Fruit fly (Drosophila melanogaster) whole organism, embryonic: ENCODE measurements around the gene CG17376.
A peak's percentile ranks its signal among the peaks of the same experiment; 100 is the strongest.

Source experiments
- Blimp-1 ChIP-seq: fragments of 200-800 bp; sonication (Bioruptor generic); optimal IDR thresholded peaks from 3 replicates; lab custom pipeline; 2018; ENCODE audit warnings: missing biosample characterization, missing genetic modification characterization, mild to moderate bottlenecking, moderate library complexity, missing genetic modification reagents
- CG10431 ChIP-seq: fragments of 200-800 bp; sonication (Bioruptor generic); optimal IDR thresholded peaks from 3 replicates; lab custom pipeline; 2018; ENCODE audit warnings: missing biosample characterization, mild to moderate bottlenecking, missing genetic modification characterization
- CG10979 ChIP-seq: fragments of 200-800 bp; sonication (Bioruptor generic); optimal IDR thresholded peaks from 2 replicates; lab custom pipeline; 2018; ENCODE audit warnings: missing biosample characterization, mild to moderate bottlenecking, missing genetic modification characterization, moderate library complexity
- CG12071 ChIP-seq: fragments of 200-800 bp; sonication (Bioruptor generic); optimal IDR thresholded peaks from 3 replicates; lab custom pipeline; 2018; ENCODE audit warnings: missing biosample characterization, mild to moderate bottlenecking, missing genetic modification characterization
- CG13424 ChIP-seq: fragments of 200-800 bp; sonication (Bioruptor generic); optimal IDR thresholded peaks from 2 replicates; lab custom pipeline; 2019; ENCODE audit warnings: missing biosample characterization, mild to moderate bottlenecking, missing genetic modification characterization, moderate library complexity
- CG13894 ChIP-seq: fragments of 200-800 bp; sonication (Bioruptor generic); optimal IDR thresholded peaks from 3 replicates; lab custom pipeline; 2018; ENCODE audit warnings: missing biosample characterization, mild to moderate bottlenecking, missing genetic modification characterization, moderate library complexity
- CG1603 ChIP-seq: fragments of 200-800 bp; sonication (Bioruptor generic); optimal IDR thresholded peaks from 2 replicates; lab custom pipeline; 2019; ENCODE audit warnings: missing biosample characterization, mild to moderate bottlenecking, missing genetic modification characterization, moderate library complexity
- CG16863 ChIP-seq: fragments of 200-800 bp; sonication (Bioruptor generic); optimal IDR thresholded peaks from 3 replicates; lab custom pipeline; 2016; ENCODE audit warnings: missing biosample characterization, missing genetic modification characterization
- CG17829 ChIP-seq: fragments of 200-800 bp; optimal IDR thresholded peaks from 2 replicates; lab custom pipeline; 2019; ENCODE audit warnings: missing biosample characterization, mild to moderate bottlenecking, missing genetic modification characterization, moderate library complexity
- CG18476 ChIP-seq: fragments of 200-800 bp; sonication (Bioruptor generic); optimal IDR thresholded peaks from 2 replicates; lab custom pipeline; 2016; ENCODE audit warnings: missing biosample characterization, mild to moderate bottlenecking, missing genetic modification characterization
- CG18599 ChIP-seq: fragments of 200-800 bp; sonication (Bioruptor generic); optimal IDR thresholded peaks from 3 replicates; lab custom pipeline; 2017; ENCODE audit warnings: missing biosample characterization, missing genetic modification characterization, mild to moderate bottlenecking, moderate library complexity, missing genetic modification reagents
- CG2120 ChIP-seq: fragments of 200-800 bp; sonication (Bioruptor generic); optimal IDR thresholded peaks from 3 replicates; lab custom pipeline; 2016; ENCODE audit warnings: missing biosample characterization, missing genetic modification characterization
- CG2712 ChIP-seq: fragments of 200-800 bp; optimal IDR thresholded peaks from 3 replicates; lab custom pipeline; 2019; ENCODE audit warnings: missing biosample characterization, mild to moderate bottlenecking, missing genetic modification characterization, moderate library complexity
- CG3995 ChIP-seq: fragments of 200-800 bp; sonication (Bioruptor generic); optimal IDR thresholded peaks from 3 replicates; lab custom pipeline; 2016; ENCODE audit warnings: missing biosample characterization, missing genetic modification characterization
- CG4404 ChIP-seq: fragments of 200-800 bp; sonication (Bioruptor generic); IDR thresholded peaks from 2 replicates; pipeline ENCODE4 v1.3.6; 2022; ENCODE audit warnings: missing biosample characterization, missing genetic modification characterization
- CG7839 ChIP-seq: fragments of 200-800 bp; sonication (Bioruptor generic); optimal IDR thresholded peaks from 3 replicates; lab custom pipeline; 2018; ENCODE audit warnings: missing biosample characterization, mild to moderate bottlenecking, missing genetic modification characterization, moderate library complexity
- CG8924 ChIP-seq: fragments of 200-800 bp; optimal IDR thresholded peaks from 3 replicates; lab custom pipeline; 2019; ENCODE audit warnings: missing biosample characterization, mild to moderate bottlenecking, missing genetic modification characterization, moderate library complexity
- Eip74EF ChIP-seq, 2 experiments: fragments of 200-800 bp in 1 of 2; fragments of >200 bp in 1 of 2; sonication (Bioruptor generic) in 1 of 2; optimal IDR thresholded peaks; 2 replicates each; lab custom pipeline; 2017 to 2019; ENCODE audit warnings: missing biosample characterization in 2 of 2, missing genetic modification characterization in 2 of 2, mild to moderate bottlenecking in 1 of 2, moderate library complexity in 1 of 2
- Gsc ChIP-seq: fragments of 200-800 bp; sonication (Bioruptor generic); IDR thresholded peaks from 2 replicates; pipeline ENCODE4 v1.3.6; 2022; ENCODE audit warnings: missing biosample characterization, missing genetic modification characterization
- H2.0 ChIP-seq: fragments of 200-800 bp; sonication (Bioruptor generic); IDR thresholded peaks from 2 replicates; pipeline ENCODE4 v1.3.6; 2022; ENCODE audit warnings: missing biosample characterization, missing genetic modification characterization
- Hsf ChIP-seq: fragments of 200-800 bp; sonication (Bioruptor generic); optimal IDR thresholded peaks from 3 replicates; lab custom pipeline; 2016; ENCODE audit warnings: missing biosample characterization, missing genetic modification characterization
- Meics ChIP-seq: fragments of 200-800 bp; sonication (Bioruptor generic); optimal IDR thresholded peaks from 2 replicates; lab custom pipeline; 2017; ENCODE audit warnings: missing biosample characterization, mild to moderate bottlenecking, missing genetic modification characterization
- Sox100B ChIP-seq: fragments of 200-800 bp; sonication (Bioruptor generic); optimal IDR thresholded peaks from 3 replicates; lab custom pipeline; 2018; ENCODE audit warnings: missing biosample characterization, mild to moderate bottlenecking, missing genetic modification characterization
- Usf ChIP-seq: fragments of 200-800 bp; sonication (Bioruptor generic); optimal IDR thresholded peaks from 2 replicates; lab custom pipeline; 2017; ENCODE audit warnings: missing genotype, missing biosample characterization, missing genetic modification characterization
- Vsx1 ChIP-seq: fragments of 200-800 bp; sonication (Bioruptor generic); optimal IDR thresholded peaks from 2 replicates; lab custom pipeline; 2017; ENCODE audit warnings: missing biosample characterization, mild to moderate bottlenecking, missing genetic modification characterization, missing genetic modification reagents
- Xrp1 ChIP-seq: fragments of 200-800 bp; sonication (Bioruptor generic); IDR thresholded peaks from 2 replicates; pipeline ENCODE4 v1.3.6; 2022; ENCODE audit warnings: missing biosample characterization, missing genetic modification characterization
- al ChIP-seq: fragments of 200-800 bp; sonication (Bioruptor generic); IDR thresholded peaks from 2 replicates; pipeline ENCODE4 v1.3.6; 2022; ENCODE audit warnings: missing biosample characterization, missing genetic modification characterization
- az2 ChIP-seq: fragments of 200-800 bp; sonication (Bioruptor generic); optimal IDR thresholded peaks from 3 replicates; lab custom pipeline; 2016; ENCODE audit warnings: missing biosample characterization, missing genetic modification characterization
- bsh ChIP-seq, 2 experiments: fragments of 200-800 bp; sonication (Bioruptor generic); optimal IDR thresholded peaks; 2 replicates each; lab custom pipeline; 2017 to 2018; ENCODE audit warnings: mild to moderate bottlenecking in 2 of 2, missing biosample characterization in 2 of 2, missing genetic modification characterization in 2 of 2, moderate library complexity in 1 of 2
- cato ChIP-seq: fragments of 200-800 bp; sonication (Bioruptor generic); optimal IDR thresholded peaks from 2 replicates; lab custom pipeline; 2016; ENCODE audit warnings: missing biosample characterization, missing genetic modification characterization, borderline replicate concordance
- chif ChIP-seq, 2 experiments: fragments of 200-800 bp; sonication (Bioruptor generic); optimal IDR thresholded peaks; 3 replicates each; lab custom pipeline; 2016; ENCODE audit warnings: missing biosample characterization in 2 of 2, missing genetic modification characterization in 2 of 2
- cwo ChIP-seq: fragments of 200-800 bp; sonication (Bioruptor generic); optimal IDR thresholded peaks from 3 replicates; lab custom pipeline; 2017; ENCODE audit warnings: missing biosample characterization, missing genetic modification characterization, mild to moderate bottlenecking, moderate library complexity, missing genetic modification reagents
- ewg ChIP-seq: fragments of 200-800 bp; sonication (Bioruptor generic); optimal IDR thresholded peaks from 3 replicates; lab custom pipeline; 2017; ENCODE audit warnings: mild to moderate bottlenecking, missing biosample characterization, missing genetic modification reagents, missing genetic modification characterization
- exex ChIP-seq: fragments of 200-800 bp; sonication (Bioruptor generic); optimal IDR thresholded peaks from 4 replicates; lab custom pipeline; 2018; ENCODE audit warnings: missing biosample characterization, mild to moderate bottlenecking, missing genetic modification characterization, moderate library complexity
- grn ChIP-seq: fragments of 200-800 bp; sonication (Bioruptor generic); optimal IDR thresholded peaks from 3 replicates; lab custom pipeline; 2017; ENCODE audit warnings: missing biosample characterization, missing genetic modification characterization
- ken ChIP-seq: fragments of 200-800 bp; sonication (Bioruptor generic); IDR thresholded peaks from 3 replicates; pipeline ENCODE4 v1.3.6; 2022; ENCODE audit warnings: missing biosample characterization, missing genetic modification characterization
- lmd ChIP-seq: fragments of 200-800 bp; sonication (Bioruptor generic); IDR thresholded peaks from 2 replicates; pipeline ENCODE4 v1.3.6; 2022; ENCODE audit warnings: missing biosample characterization, missing genetic modification characterization
- lola ChIP-seq, 3 experiments: fragments of >200 bp in 2 of 3; fragments of 200-800 bp in 1 of 3; sonication (Bioruptor generic) in 1 of 3; optimal IDR thresholded peaks; 2 replicates each; lab custom pipeline; 2017 to 2019; ENCODE audit warnings: missing biosample characterization in 3 of 3, missing genetic modification characterization in 3 of 3, mild to moderate bottlenecking in 1 of 3, moderate library complexity in 1 of 3
- pb ChIP-seq: fragments of 200-800 bp; sonication (Bioruptor generic); optimal IDR thresholded peaks from 3 replicates; lab custom pipeline; 2016; ENCODE audit warnings: missing biosample characterization, missing genetic modification characterization
- pum ChIP-seq: fragments of 200-800 bp; sonication (Bioruptor generic); optimal IDR thresholded peaks from 2 replicates; lab custom pipeline; 2016; ENCODE audit warnings: missing biosample characterization, missing genetic modification characterization
- ranshi ChIP-seq: fragments of 200-800 bp; sonication (Bioruptor generic); IDR thresholded peaks from 2 replicates; pipeline ENCODE4 v1.3.6; 2022; ENCODE audit warnings: missing biosample characterization, missing genetic modification characterization
- slbo ChIP-seq: fragments of 200-800 bp; sonication (Bioruptor generic); IDR thresholded peaks from 2 replicates; pipeline ENCODE4 v1.3.6; 2022; ENCODE audit warnings: missing biosample characterization, missing genetic modification characterization
- tgo ChIP-seq: fragments of 200-800 bp; sonication (Bioruptor generic); IDR thresholded peaks from 3 replicates; pipeline ENCODE4 v1.3.6; 2022; ENCODE audit warnings: missing biosample characterization, missing genetic modification characterization
- tio ChIP-seq: fragments of 200-800 bp; sonication (Bioruptor generic); optimal IDR thresholded peaks from 2 replicates; lab custom pipeline; 2017; ENCODE audit warnings: missing biosample characterization, missing genetic modification characterization, inconsistent platforms
- trem ChIP-seq: fragments of 200-800 bp; optimal IDR thresholded peaks from 3 replicates; lab custom pipeline; 2019; ENCODE audit warnings: missing biosample characterization, mild to moderate bottlenecking, missing genetic modification characterization, moderate library complexity
- unpg ChIP-seq: fragments of 200-800 bp; sonication (Bioruptor generic); optimal IDR thresholded peaks from 3 replicates; lab custom pipeline; 2018; ENCODE audit warnings: missing biosample characterization, mild to moderate bottlenecking, missing genetic modification characterization, moderate library complexity
- zen ChIP-seq: fragments of 200-800 bp; sonication (Bioruptor generic); optimal IDR thresholded peaks from 3 replicates; lab custom pipeline; 2018; ENCODE audit warnings: missing biosample characterization, mild to moderate bottlenecking, missing genetic modification characterization, moderate library complexity

Gene CG17376

dm6 chr2L:6819230-6820049 is 18.7 kb upstream of the CG17376 start (continued):
- TF ChIP-seq pum (GFP tag; lab: Kevin White, UChicago): no peak
- peak; percentile 16; the same call in 1 of the 2 replicates for TF ChIP-seq al
- peak; percentile 23 for TF ChIP-seq CG18476 (GFP tag; lab: Kevin White, UChicago)
- TF ChIP-seq H2.0 (GFP tag; lab: Robert Waterston, UW): no peak
- TF ChIP-seq cwo (GFP tag; lab: Kevin White, UChicago): peak; percentile 37
- TF ChIP-seq CG13424 (tag; lab: Kevin White, UChicago): peak; percentile 39
- peak; percentile 49 for TF ChIP-seq trem
- TF ChIP-seq CG3995 (GFP tag; lab: Kevin White, UChicago): no peak
- TF ChIP-seq CG7839 (tag; lab: Kevin White, UChicago): peak; percentile 49
- peak; percentile 52 for TF ChIP-seq CG2120 (GFP tag; lab: Kevin White, UChicago)
- 0 out of 3 replicates have a peak, but pooled peaks have one; percentile 15 for TF ChIP-seq tgo (GFP tag; lab: Robert Waterston, UW)
- TF ChIP-seq cato (GFP tag; lab: Kevin White, UChicago): peak; percentile 27
- peak; percentile 53 for TF ChIP-seq CG2712 (tag; lab: Kevin White, UChicago)
- TF ChIP-seq Eip74EF (GFP tag; optimal IDR thresholded peaks at IDR 0.05; lab: Kevin White, UChicago): peak in 1 of 2 experiments; percentile 31
- peak; percentile 51 for TF ChIP-seq CG10979 (tag; lab: Kevin White, UChicago)
- no peak for TF ChIP-seq ken (GFP tag; lab: Robert Waterston, UW)
- peak; percentile 51 for TF ChIP-seq tio
- peak; percentile 9 for TF ChIP-seq CG10431 (GFP tag; lab: Kevin White, UChicago)
- TF ChIP-seq exex (tag; lab: Kevin White, UChicago): peak; percentile 88
- TF ChIP-seq Xrp1 (GFP tag; lab: Robert Waterston, UW): peak; percentile 28; the same call in 1 of the 2 replicates
- TF ChIP-seq Usf (GFP tag; lab: Kevin White, UChicago): peak; percentile 8
- TF ChIP-seq ranshi: no peak
- peak in 1 of 2 experiments; percentile 55 for TF ChIP-seq bsh (GFP tag; optimal IDR thresholded peaks at IDR 0.05; lab: Kevin White, UChicago)
- TF ChIP-seq lmd (GFP tag; lab: Robert Waterston, UW): peak; percentile 27; the same call in 1 of the 2 replicates
- TF ChIP-seq CG16863 (GFP tag; lab: Kevin White, UChicago): peak; percentile 28
- TF ChIP-seq Vsx1 (GFP tag; lab: Kevin White, UChicago): peak; percentile 11
- TF ChIP-seq Gsc (GFP tag; lab: Robert Waterston, UW): 0 out of 2 replicates have a peak, but pooled peaks have one; percentile 22
- peak in 1 of 3 experiments; percentile 66 for TF ChIP-seq lola (GFP tag; optimal IDR thresholded peaks at IDR 0.05; lab: Kevin White, UChicago)
- peak; percentile 31 for TF ChIP-seq az2 (GFP tag; lab: Kevin White, UChicago)
- peak; percentile 21 for TF ChIP-seq Hsf
- peak; percentile 20 for TF ChIP-seq CG12071 (GFP tag; lab: Kevin White, UChicago)
- peak; percentile 40 for TF ChIP-seq CG8924
- TF ChIP-seq Blimp-1: peak; percentile 41
- TF ChIP-seq zen: peak; percentile 12
- TF ChIP-seq CG4404: 0 out of 2 replicates have a peak, but pooled peaks have one; percentile 15
- no peak for TF ChIP-seq pb (GFP tag; lab: Kevin White, UChicago)
- TF ChIP-seq slbo (GFP tag; lab: Robert Waterston, UW): peak; percentile 40; the same call in 1 of the 2 replicates
- TF ChIP-seq CG17829: peak; percentile 47
- TF ChIP-seq CG18599: peak; percentile 27
- TF ChIP-seq CG13894 (tag; lab: Kevin White, UChicago): peak; percentile 4
- TF ChIP-seq ewg (GFP tag; lab: Kevin White, UChicago): peak; percentile 6
- peak; percentile 23 for TF ChIP-seq CG1603 (tag; lab: Kevin White, UChicago)
- peak; percentile 48 for TF ChIP-seq unpg (GFP tag; lab: Kevin White, UChicago)
- TF ChIP-seq chif (GFP tag; optimal IDR thresholded peaks at IDR 0.05; lab: Kevin White, UChicago): peak in 1 of 2 experiments; percentile 6
- TF ChIP-seq Sox100B (GFP tag; lab: Kevin White, UChicago): peak; percentile 12
- TF ChIP-seq Meics: peak; percentile 35
- TF ChIP-seq grn (GFP tag; lab: Kevin White, UChicago): peak; percentile 26
